Worm (Caenorhabditis elegans): ENCODE results near the gene glc-4.

The glc-4 gene

DNA sequence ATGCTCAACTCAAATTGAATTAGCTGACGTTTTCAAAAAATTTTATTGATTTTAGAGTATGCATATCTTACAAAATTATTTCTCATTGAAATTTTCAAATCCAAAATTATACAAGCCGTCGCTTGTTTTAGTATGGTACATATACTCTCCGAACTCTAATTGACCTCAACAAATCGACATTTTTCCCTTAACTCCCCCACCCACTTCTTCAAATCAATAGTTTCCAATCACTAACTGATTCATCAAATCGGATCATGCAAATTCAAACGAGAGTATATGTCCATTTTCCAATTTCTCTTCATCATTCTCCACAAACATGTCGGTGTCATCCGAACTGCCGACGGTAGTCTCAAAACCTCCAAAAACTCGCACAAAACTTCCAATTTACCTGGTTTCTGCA is 14.4 kb upstream of the glc-4 start, which contains the start of gene E04F6.4:
Gene E04F6.4 (plus strand): TSS at position 301 of the 400 bp plus-strand sequence.
- TF ChIP-seq nfya-1 (tag; optimal IDR thresholded peaks at IDR 0.05; ENCODE audit: borderline replicate concordance, insufficient read depth): no peak
- TF ChIP-seq egl-18 (GFP tag; IDR thresholded peaks at IDR 0.05): no peak

DNA sequence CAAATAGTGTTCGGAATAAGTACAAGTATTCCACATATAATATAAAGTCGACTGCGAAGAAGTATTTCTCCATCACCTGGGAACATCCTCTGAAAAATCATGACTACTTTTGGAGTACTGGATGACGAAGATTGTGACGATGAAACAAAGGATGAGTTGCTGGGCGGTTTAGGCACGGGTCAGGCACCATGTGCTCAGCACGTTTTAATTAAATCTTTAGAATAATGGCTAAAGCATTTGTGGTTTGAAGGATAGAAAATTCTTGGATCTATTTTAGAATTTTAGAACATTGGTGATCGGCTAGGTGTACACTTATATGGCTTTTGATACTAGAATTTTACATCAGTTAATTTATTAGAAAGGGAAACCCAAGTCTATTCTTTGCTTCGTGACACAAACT is 12.4 kb upstream of the glc-4 start, which contains the start of gene C27H5.6:
Gene C27H5.6 (minus strand): TSS at position 101 of the 400 bp plus-strand sequence.
- TF ChIP-seq hrde-1 (tag; optimal IDR thresholded peaks at IDR 0.05; ENCODE audit: borderline replicate concordance) (no peak), F57C9.4 (tag; optimal IDR thresholded peaks at IDR 0.05) (no peak), B0035.1 (tag; optimal IDR thresholded peaks at IDR 0.05) (no peak)

DNA sequence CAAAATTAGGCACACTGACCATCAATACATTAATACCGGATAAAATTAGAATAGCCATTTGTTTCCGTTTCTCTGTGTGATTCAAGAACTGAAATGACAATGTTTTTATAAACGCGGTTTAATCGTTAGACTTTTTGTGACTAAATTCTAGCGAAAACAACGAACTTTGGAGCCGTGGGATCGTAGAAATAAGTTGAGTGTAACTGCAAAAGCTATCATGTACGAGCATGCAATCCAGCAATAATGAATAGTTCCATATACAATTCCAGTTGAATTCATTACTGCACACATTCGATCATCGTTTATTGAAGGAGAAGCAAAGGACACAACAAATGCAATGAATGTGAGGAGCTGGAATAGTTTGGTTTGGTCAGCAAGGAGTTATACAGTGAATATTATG is 11.4 kb upstream of the glc-4 start:
- TF ChIP-seq ceh-91 (GFP tag; IDR thresholded peaks at IDR 0.05) (no peak), ZK185.1 (tag; optimal IDR thresholded peaks at IDR 0.05; ENCODE audit: poor library complexity, severe bottlenecking) (no peak), K12H6.12 (tag; optimal IDR thresholded peaks at IDR 0.05) (no peak), aptf-2 (GFP tag; conservative IDR thresholded peaks at IDR 0.05) (no peak), nhr-120 (GFP tag; IDR thresholded peaks at IDR 0.05) (no peak), lin-54 (GFP tag; optimal IDR thresholded peaks at IDR 0.05) (no peak), dpff-1 (tag; optimal IDR thresholded peaks at IDR 0.05) (no peak), Y67H2A.10 (GFP tag; conservative IDR thresholded peaks at IDR 0.05) (no peak), snpc-4 (GFP tag; optimal IDR thresholded peaks at IDR 0.05) (no peak), snpc-4 (tag; optimal IDR thresholded peaks at IDR 0.05) (no peak), hmg-20 (GFP tag; IDR thresholded peaks at IDR 0.05) (no peak), unc-130 (GFP tag; optimal IDR thresholded peaks at IDR 0.05) (no peak), madf-10 (tag; optimal IDR thresholded peaks at IDR 0.05) (no peak)

DNA sequence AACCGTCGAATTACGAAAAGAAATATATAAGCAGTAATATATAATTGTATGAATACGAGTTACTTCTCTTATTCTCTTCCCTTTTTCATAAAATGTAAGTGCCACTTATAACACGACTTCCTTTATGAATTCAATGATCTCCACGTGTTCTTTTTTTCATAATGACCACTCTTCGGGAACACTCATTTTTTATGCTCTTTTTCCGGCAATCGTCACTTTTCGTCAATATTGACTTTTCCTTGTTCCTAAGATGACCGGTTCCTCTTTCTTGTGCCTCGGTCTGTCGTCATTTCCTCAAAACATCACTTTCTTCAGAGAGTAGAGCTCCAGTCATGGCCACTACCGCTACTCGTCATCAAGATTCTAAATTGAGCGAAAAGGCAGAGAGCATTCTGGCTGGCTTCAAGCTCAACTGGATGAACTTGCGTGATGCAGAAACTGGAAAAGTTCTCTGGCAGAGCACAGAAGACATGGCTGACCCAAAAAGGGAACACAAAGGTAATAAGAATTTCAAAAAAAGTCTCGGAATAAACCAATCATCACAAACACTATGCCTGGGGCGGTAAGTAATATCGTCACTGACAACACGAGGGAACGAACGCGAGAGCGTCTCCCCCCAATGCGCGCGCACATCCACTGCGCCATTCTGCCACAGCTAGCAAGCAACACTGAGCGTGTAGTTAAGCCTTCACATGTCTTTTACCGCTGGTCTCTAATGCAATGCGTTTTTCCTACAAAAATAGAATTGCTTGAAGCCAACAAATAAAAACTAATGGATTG is 8.9 kb upstream of the glc-4 start, which contains the start of gene pdl-1:
Gene pdl-1 (plus strand): TSS at position 309 of the 780 bp plus-strand sequence.
- 0 out of 2 replicates have a peak, but pooled peaks have one; percentile 23 for TF ChIP-seq F37B4.10 (GFP tag; IDR thresholded peaks at IDR 0.05)
- 0 out of 2 replicates have a peak, but pooled peaks have one; percentile 43 for TF ChIP-seq C06A6.2 (GFP tag; conservative IDR thresholded peaks at IDR 0.05)
- peak; percentile 88 for TF ChIP-seq pbrm-1 (GFP tag; IDR thresholded peaks at IDR 0.05)
- TF ChIP-seq egl-18 (GFP tag; IDR thresholded peaks at IDR 0.05): 0 out of 2 replicates have a peak, but pooled peaks have one; percentile 46
- peak; percentile 84 for TF ChIP-seq hlh-12 (tag; optimal IDR thresholded peaks at IDR 0.05)
- peak; percentile 78 for TF ChIP-seq lin-54 (GFP tag; optimal IDR thresholded peaks at IDR 0.05)
- TF ChIP-seq B0019.2 (GFP tag; conservative IDR thresholded peaks at IDR 0.05): 0 out of 2 replicates have a peak, but pooled peaks have one; percentile 26
- peak; percentile 88 for TF ChIP-seq ekl-4 (GFP tag; IDR thresholded peaks at IDR 0.05)
- peak; percentile 31 for TF ChIP-seq sptf-2 (GFP tag; optimal IDR thresholded peaks at IDR 0.05)
- TF ChIP-seq ztf-26 (tag; optimal IDR thresholded peaks at IDR 0.05): peak; percentile 73
- peak; percentile 59 for TF ChIP-seq snpc-1.1 (tag; optimal IDR thresholded peaks at IDR 0.05; ENCODE audit: insufficient read depth)
- 0 out of 2 replicates have a peak, but pooled peaks have one; percentile 71 for TF ChIP-seq aptf-3 (GFP tag; IDR thresholded peaks at IDR 0.05)
- no peak for TF ChIP-seq pha-4 (tag; optimal IDR thresholded peaks at IDR 0.05)
- TF ChIP-seq chd-7 (tag; optimal IDR thresholded peaks at IDR 0.05): peak; percentile 86
- peak; percentile 73 for TF ChIP-seq akir-1 (GFP tag; optimal IDR thresholded peaks at IDR 0.05)
- TF ChIP-seq ztf-6 (GFP tag; IDR thresholded peaks at IDR 0.05): no peak
- TF ChIP-seq Y67H2A.10 (GFP tag; conservative IDR thresholded peaks at IDR 0.05): no peak
- no peak for TF ChIP-seq sdz-38 (tag; optimal IDR thresholded peaks at IDR 0.05)
- TF ChIP-seq B0261.1 (tag; optimal IDR thresholded peaks at IDR 0.05): peak; percentile 86
- TF ChIP-seq tbp1 (GFP tag; optimal IDR thresholded peaks at IDR 0.05): peak; percentile 96
- peak; percentile 79 for TF ChIP-seq T26A5.8 (tag; optimal IDR thresholded peaks at IDR 0.05)
- peak; percentile 87 for TF ChIP-seq snpc-3.4 (tag; optimal IDR thresholded peaks at IDR 0.05)
- TF ChIP-seq sea-2 (GFP tag; IDR thresholded peaks at IDR 0.05): 0 out of 2 replicates have a peak, but pooled peaks have one; percentile 80
- peak; percentile 75 for TF ChIP-seq mxl-1 (tag; optimal IDR thresholded peaks at IDR 0.05)
- TF ChIP-seq ztf-25 (GFP tag; IDR thresholded peaks at IDR 0.05): peak; percentile 84; the same call in 1 of the 2 replicates
- peak; percentile 94 for TF ChIP-seq egl-44 (GFP tag; IDR thresholded peaks at IDR 0.05)
- peak; percentile 96 for TF ChIP-seq die-1 (tag; optimal IDR thresholded peaks at IDR 0.05)
- peak; percentile 13 for TF ChIP-seq dpff-1 (tag; optimal IDR thresholded peaks at IDR 0.05)

Data from whole organism, young adult.